Worm (Caenorhabditis elegans): ENCODE measurements around the gene abu-10.

abu-10 gene

ce11 chrX:3768717-3769116 lies 29.3 kb upstream of the abu-10 start, which contains the start of gene F47B7.5:
Gene F47B7.5, minus strand, starts transcription at chrX:3768817.
- TF ChIP-seq cog-1 (tag; optimal IDR thresholded peaks at IDR 0.05), result no peak
- TF ChIP-seq flt-1 (GFP tag; IDR thresholded peaks at IDR 0.05), result no peak
- no peak for TF ChIP-seq ref-1 (GFP tag; conservative IDR thresholded peaks at IDR 0.05)
- no peak for TF ChIP-seq ztf-23 (GFP tag; IDR thresholded peaks at IDR 0.05)
- no peak for TF ChIP-seq klf-2 (GFP tag; conservative IDR thresholded peaks at IDR 0.05)
- no peak for TF ChIP-seq med-1 (GFP tag; optimal IDR thresholded peaks at IDR 0.05; ENCODE audit: insufficient read depth)
- no peak for TF ChIP-seq T22C8.4 (GFP tag; IDR thresholded peaks at IDR 0.05)
- no peak for TF ChIP-seq tab-1 (GFP tag; IDR thresholded peaks at IDR 0.05)
- TF ChIP-seq ztf-29 (GFP tag; IDR thresholded peaks at IDR 0.05), result no peak

ce11 chrX:3772405-3772804 lies 25.6 kb upstream of the abu-10 start, which contains the start of gene F47B7.2:
Gene F47B7.2, plus strand, starts transcription at chrX:3772762.
- TF ChIP-seq tab-1 (GFP tag; IDR thresholded peaks at IDR 0.05), result no peak

ce11 chrX:3773233-3773632 lies 24.7 kb upstream of the abu-10 start:
- TF ChIP-seq T22C8.4 (GFP tag; IDR thresholded peaks at IDR 0.05) (no peak), ztf-23 (GFP tag; IDR thresholded peaks at IDR 0.05) (no peak), klf-2 (GFP tag; conservative IDR thresholded peaks at IDR 0.05) (no peak)

ce11 chrX:3781040-3781439 lies 16.9 kb upstream of the abu-10 start, which contains the start of gene marg-1:
Gene marg-1, minus strand, starts transcription at chrX:3781140.
- TF ChIP-seq klf-2 (GFP tag; conservative IDR thresholded peaks at IDR 0.05) (no peak), tab-1 (GFP tag; IDR thresholded peaks at IDR 0.05) (no peak), med-1 (GFP tag; optimal IDR thresholded peaks at IDR 0.05; ENCODE audit: insufficient read depth) (no peak), cog-1 (tag; optimal IDR thresholded peaks at IDR 0.05) (no peak), flt-1 (GFP tag; IDR thresholded peaks at IDR 0.05) (no peak), ztf-29 (GFP tag; IDR thresholded peaks at IDR 0.05) (no peak), ztf-23 (GFP tag; IDR thresholded peaks at IDR 0.05) (no peak), ref-1 (GFP tag; conservative IDR thresholded peaks at IDR 0.05) (no peak), T22C8.4 (GFP tag; IDR thresholded peaks at IDR 0.05) (no peak)

- TF ChIP-seq ref-1 (GFP tag; conservative IDR thresholded peaks at IDR 0.05) (no peak), ztf-29 (GFP tag; IDR thresholded peaks at IDR 0.05) (no peak), T22C8.4 (GFP tag; IDR thresholded peaks at IDR 0.05) (no peak), cog-1 (tag; optimal IDR thresholded peaks at IDR 0.05) (no peak), ztf-23 (GFP tag; IDR thresholded peaks at IDR 0.05) (no peak), klf-2 (GFP tag; conservative IDR thresholded peaks at IDR 0.05) (no peak), med-1 (GFP tag; optimal IDR thresholded peaks at IDR 0.05; ENCODE audit: insufficient read depth) (no peak), flt-1 (GFP tag; IDR thresholded peaks at IDR 0.05) (no peak), tab-1 (GFP tag; IDR thresholded peaks at IDR 0.05) (no peak)
Measured at ce11 chrX:3783659-3784058, 14.3 kb upstream of the abu-10 start.

- TF ChIP-seq T22C8.4 (GFP tag; IDR thresholded peaks at IDR 0.05) (no peak), tab-1 (GFP tag; IDR thresholded peaks at IDR 0.05) (no peak), ztf-23 (GFP tag; IDR thresholded peaks at IDR 0.05) (no peak), flt-1 (GFP tag; IDR thresholded peaks at IDR 0.05) (no peak)
Measured at ce11 chrX:3785111-3785808, 12.7 kb upstream of the abu-10 start.

ce11 chrX:3787431-3788076 lies 10.4 kb upstream of the abu-10 start, which contains the start of gene pmpl-1:
Gene pmpl-1, plus strand, starts transcription at chrX:3788026.
- TF ChIP-seq flt-1 (GFP tag; IDR thresholded peaks at IDR 0.05), result no peak
- no peak for TF ChIP-seq T22C8.4 (GFP tag; IDR thresholded peaks at IDR 0.05)
- TF ChIP-seq ztf-23 (GFP tag; IDR thresholded peaks at IDR 0.05), result no peak
- no peak for TF ChIP-seq ref-1 (GFP tag; conservative IDR thresholded peaks at IDR 0.05)

- TF ChIP-seq ztf-23 (GFP tag; IDR thresholded peaks at IDR 0.05), result no peak
- no peak for TF ChIP-seq klf-2 (GFP tag; conservative IDR thresholded peaks at IDR 0.05)
- TF ChIP-seq T22C8.4 (GFP tag; IDR thresholded peaks at IDR 0.05), result no peak
- TF ChIP-seq flt-1 (GFP tag; IDR thresholded peaks at IDR 0.05), result no peak
- TF ChIP-seq tab-1 (GFP tag; IDR thresholded peaks at IDR 0.05), result 0 out of 2 replicates have a peak, but pooled peaks have one; percentile 6
- TF ChIP-seq ztf-29 (GFP tag; IDR thresholded peaks at IDR 0.05), result no peak
- no peak for TF ChIP-seq med-1 (GFP tag; optimal IDR thresholded peaks at IDR 0.05; ENCODE audit: insufficient read depth)
Measured at ce11 chrX:3788483-3788882, 9.5 kb upstream of the abu-10 start.

ce11 chrX:3791098-3791497 lies 6.9 kb upstream of the abu-10 start:
- TF ChIP-seq flt-1 (GFP tag; IDR thresholded peaks at IDR 0.05), result no peak
- no peak for TF ChIP-seq ztf-23 (GFP tag; IDR thresholded peaks at IDR 0.05)
- TF ChIP-seq med-1 (GFP tag; optimal IDR thresholded peaks at IDR 0.05; ENCODE audit: insufficient read depth), result no peak
- no peak for TF ChIP-seq cog-1 (tag; optimal IDR thresholded peaks at IDR 0.05)
- no peak for TF ChIP-seq klf-2 (GFP tag; conservative IDR thresholded peaks at IDR 0.05)
- no peak for TF ChIP-seq T22C8.4 (GFP tag; IDR thresholded peaks at IDR 0.05)
- no peak for TF ChIP-seq ref-1 (GFP tag; conservative IDR thresholded peaks at IDR 0.05)
- TF ChIP-seq tab-1 (GFP tag; IDR thresholded peaks at IDR 0.05), result no peak
- no peak for TF ChIP-seq ztf-29 (GFP tag; IDR thresholded peaks at IDR 0.05)

- no peak for TF ChIP-seq ztf-23 (GFP tag; IDR thresholded peaks at IDR 0.05)
- TF ChIP-seq tab-1 (GFP tag; IDR thresholded peaks at IDR 0.05), result no peak
- TF ChIP-seq ref-1 (GFP tag; conservative IDR thresholded peaks at IDR 0.05), result no peak
- no peak for TF ChIP-seq T22C8.4 (GFP tag; IDR thresholded peaks at IDR 0.05)
- no peak for TF ChIP-seq klf-2 (GFP tag; conservative IDR thresholded peaks at IDR 0.05)
- TF ChIP-seq med-1 (GFP tag; optimal IDR thresholded peaks at IDR 0.05; ENCODE audit: insufficient read depth), result no peak
- TF ChIP-seq ztf-29 (GFP tag; IDR thresholded peaks at IDR 0.05), result no peak
- no peak for TF ChIP-seq cog-1 (tag; optimal IDR thresholded peaks at IDR 0.05)
- no peak for TF ChIP-seq flt-1 (GFP tag; IDR thresholded peaks at IDR 0.05)
Measured at ce11 chrX:3792715-3793114, 5.3 kb upstream of the abu-10 start, which contains the start of gene idpp-5. Gene idpp-5, minus strand, starts transcription at chrX:3792815.
